Worm (Caenorhabditis elegans) whole organism, L2 larva: ENCODE results near the gene pho-12.

ENCODE experiments used
- C34F6.9 ChIP-seq: fragments of 150-350 bp; optimal IDR thresholded peaks from 2 replicates; lab custom pipeline; 2014; ENCODE audit warnings: missing biosample characterization, missing genetic modification characterization
- F13H6.1 ChIP-seq: sonication (generic microtip); optimal IDR thresholded peaks from 2 replicates; lab custom pipeline; 2016; ENCODE audit warnings: missing genetic modification characterization, missing compliant biosample characterization
- Y55F3AM.14 ChIP-seq: fragments of 200-800 bp; sonication (Bioruptor generic); optimal IDR thresholded peaks from 2 replicates; lab custom pipeline; 2018; ENCODE audit warnings: mild to moderate bottlenecking, missing genetic modification characterization, missing compliant biosample characterization
- ZK546.5 ChIP-seq: sonication (generic microtip); optimal IDR thresholded peaks from 2 replicates; lab custom pipeline; 2017; ENCODE audit warnings: missing biosample characterization, missing genetic modification characterization
- alr-1 ChIP-seq: fragments of 150-350 bp; optimal IDR thresholded peaks from 2 replicates; lab custom pipeline; 2014; ENCODE audit warnings: missing biosample characterization, missing genetic modification characterization
- aly-2 ChIP-seq: fragments of 150-350 bp; optimal IDR thresholded peaks from 2 replicates; lab custom pipeline; 2014; ENCODE audit warnings: missing biosample characterization, missing genetic modification characterization
- ama-1 ChIP-seq: fragments of 150-350 bp; optimal IDR thresholded peaks from 2 replicates; lab custom pipeline; 2018; ENCODE audit warnings: inconsistent platforms
- ceh-16 ChIP-seq: fragments of 150-350 bp; optimal IDR thresholded peaks from 2 replicates; lab custom pipeline; 2014; ENCODE audit warnings: missing biosample characterization, missing genetic modification characterization
- ceh-82 ChIP-seq: fragments of 150-350 bp; optimal IDR thresholded peaks from 2 replicates; lab custom pipeline; 2014; ENCODE audit warnings: missing biosample characterization, missing genetic modification characterization
- crh-2 ChIP-seq: sonication (generic microtip); optimal IDR thresholded peaks from 2 replicates; lab custom pipeline; 2017; ENCODE audit warnings: missing biosample characterization, missing genetic modification characterization
- egl-27 ChIP-seq: sonication (generic microtip); optimal IDR thresholded peaks from 3 replicates; lab custom pipeline; 2017; ENCODE audit warnings: missing biosample characterization, missing genetic modification reagents, missing genetic modification characterization
- elt-1 ChIP-seq: fragments of 150-350 bp; optimal IDR thresholded peaks from 2 replicates; lab custom pipeline; 2014; ENCODE audit warnings: missing biosample characterization, missing genetic modification characterization
- elt-3 ChIP-seq: sonication (generic microtip); optimal IDR thresholded peaks from 2 replicates; lab custom pipeline; 2017; ENCODE audit warnings: missing biosample characterization, missing genetic modification characterization
- fos-1 ChIP-seq: fragments of 150-350 bp; optimal IDR thresholded peaks from 2 replicates; lab custom pipeline; 2014; ENCODE audit warnings: missing biosample characterization, missing genetic modification characterization
- lin-11 ChIP-seq: fragments of 150-350 bp; sonication (generic microtip); optimal IDR thresholded peaks from 2 replicates; lab custom pipeline; 2014; ENCODE audit warnings: missing biosample characterization, missing genetic modification characterization, inconsistent platforms, mixed read lengths
- lin-39 ChIP-seq: fragments of 150-350 bp; optimal IDR thresholded peaks from 2 replicates; lab custom pipeline; 2014; ENCODE audit warnings: missing biosample characterization, missing genetic modification reagents, missing genetic modification characterization
- lsy-2 ChIP-seq, 2 experiments: fragments of 150-350 bp in 1 of 2; sonication (generic microtip) in 1 of 2; optimal IDR thresholded peaks; 2 replicates each; lab custom pipeline; 2014 to 2017; ENCODE audit warnings: missing biosample characterization in 2 of 2, missing genetic modification characterization in 2 of 2
- mab-5 ChIP-seq: fragments of 150-350 bp; optimal IDR thresholded peaks from 2 replicates; lab custom pipeline; 2014; ENCODE audit warnings: missing biosample characterization, missing genetic modification characterization
- mbf-1 ChIP-seq: sonication (generic microtip); optimal IDR thresholded peaks from 2 replicates; lab custom pipeline; 2017; ENCODE audit warnings: missing biosample characterization, missing genetic modification characterization
- nhr-10 ChIP-seq: sonication (generic microtip); optimal IDR thresholded peaks from 2 replicates; lab custom pipeline; 2017; ENCODE audit warnings: missing biosample characterization, missing genetic modification characterization
- nhr-11 ChIP-seq: fragments of 150-350 bp; optimal IDR thresholded peaks from 2 replicates; lab custom pipeline; 2014; ENCODE audit warnings: missing biosample characterization, missing genetic modification characterization
- nhr-12 ChIP-seq: fragments of 150-350 bp; optimal IDR thresholded peaks from 2 replicates; lab custom pipeline; 2014; ENCODE audit warnings: missing biosample characterization, missing genetic modification characterization
- nhr-129 ChIP-seq: fragments of 150-350 bp; optimal IDR thresholded peaks from 2 replicates; lab custom pipeline; 2014; ENCODE audit warnings: missing biosample characterization, missing genetic modification characterization
- nhr-21 ChIP-seq: fragments of 150-350 bp; optimal IDR thresholded peaks from 2 replicates; lab custom pipeline; 2014; ENCODE audit warnings: missing biosample characterization, missing genetic modification characterization
- nhr-23 ChIP-seq: fragments of 150-350 bp; optimal IDR thresholded peaks from 2 replicates; lab custom pipeline; 2014; ENCODE audit warnings: missing biosample characterization, missing genetic modification reagents, missing genetic modification characterization
- nhr-237 ChIP-seq: fragments of 150-350 bp; optimal IDR thresholded peaks from 2 replicates; lab custom pipeline; 2014; ENCODE audit warnings: missing biosample characterization, missing genetic modification characterization
- nhr-6 ChIP-seq: fragments of 150-350 bp; optimal IDR thresholded peaks from 2 replicates; lab custom pipeline; 2014; ENCODE audit warnings: missing biosample characterization, missing genetic modification characterization
- nhr-77 ChIP-seq: fragments of 150-350 bp; optimal IDR thresholded peaks from 2 replicates; lab custom pipeline; 2014; ENCODE audit warnings: missing biosample characterization, missing genetic modification characterization
- peb-1 ChIP-seq: fragments of 150-350 bp; optimal IDR thresholded peaks from 2 replicates; lab custom pipeline; 2014; ENCODE audit warnings: missing biosample characterization, missing genetic modification characterization
- sem-4 ChIP-seq: fragments of 150-350 bp; optimal IDR thresholded peaks from 2 replicates; lab custom pipeline; 2014; ENCODE audit warnings: missing biosample characterization, missing genetic modification reagents, missing genetic modification characterization
- skn-1 ChIP-seq: sonication (generic microtip); optimal IDR thresholded peaks from 2 replicates; lab custom pipeline; 2017; ENCODE audit warnings: missing biosample characterization, missing genetic modification characterization
- sma-3 ChIP-seq: sonication (generic microtip); optimal IDR thresholded peaks from 2 replicates; lab custom pipeline; 2016; ENCODE audit warnings: missing genetic modification reagents, missing genetic modification characterization, missing compliant biosample characterization
- sma-9 ChIP-seq, 2 experiments: fragments of 150-350 bp in 1 of 2; sonication (generic microtip) in 1 of 2; optimal IDR thresholded peaks; 2 replicates each; lab custom pipeline; 2014 to 2016; ENCODE audit warnings: missing genetic modification characterization in 2 of 2, mild to moderate bottlenecking in 1 of 2, missing biosample characterization in 1 of 2, missing compliant biosample characterization in 1 of 2, missing genetic modification reagents in 1 of 2, moderate library complexity in 1 of 2
- snpc-4 ChIP-seq: fragments of 150-350 bp; optimal IDR thresholded peaks from 2 replicates; lab custom pipeline; 2014; ENCODE audit warnings: missing biosample characterization, missing genetic modification characterization
- unc-39 ChIP-seq: fragments of 150-350 bp; optimal IDR thresholded peaks from 2 replicates; lab custom pipeline; 2014; ENCODE audit warnings: missing biosample characterization, missing genetic modification characterization
- unc-55 ChIP-seq: fragments of 150-350 bp; sonication (generic microtip); optimal IDR thresholded peaks from 3 replicates; lab custom pipeline; 2014; ENCODE audit warnings: missing biosample characterization, missing genetic modification reagents, missing genetic modification characterization
- unc-62 ChIP-seq: fragments of 150-350 bp; optimal IDR thresholded peaks from 2 replicates; lab custom pipeline; 2014; ENCODE audit warnings: missing biosample characterization, missing genetic modification reagents, missing genetic modification characterization
- zag-1 ChIP-seq: fragments of 150-350 bp; optimal IDR thresholded peaks from 2 replicates; lab custom pipeline; 2014; ENCODE audit warnings: missing biosample characterization, missing genetic modification characterization
- ztf-1 ChIP-seq: fragments of 200-800 bp; sonication (Bioruptor generic); conservative IDR thresholded peaks from 2 replicates; pipeline ENCODE4 v1.3.6; 2022; ENCODE audit warnings: missing genetic modification characterization, missing compliant biosample characterization
- ztf-11 ChIP-seq: sonication (generic microtip); optimal IDR thresholded peaks from 2 replicates; lab custom pipeline; 2017; ENCODE audit warnings: missing biosample characterization, missing genetic modification characterization

Gene pho-12

ce11 chrII:5046209-5047200, 14.1 kb downstream of the pho-12 start:
- TF ChIP-seq unc-55 (GFP tag; lab: Kevin White, UChicago) (peak; percentile 46), peb-1 (tag; lab: Kevin White, UChicago) (no peak), lsy-2 (tag; optimal IDR thresholded peaks at IDR 0.05; lab: Kevin White, UChicago) (peak in 1 of 2 experiments; percentile 2), C34F6.9 (peak; percentile 7), sma-3 (no peak), nhr-129 (peak; percentile 10), skn-1 (no peak), sem-4 (peak; percentile 6)
- TF ChIP-seq, all 48 proteins: peak for 5

- TF ChIP-seq zag-1 = peak; percentile 24
- peak; percentile 37 for TF ChIP-seq F13H6.1
- peak; percentile 11 for TF ChIP-seq nhr-6
- peak; percentile 13 for TF ChIP-seq C34F6.9
- TF ChIP-seq sem-4 = no peak
- no peak for TF ChIP-seq Y55F3AM.14 (GFP tag; lab: Kevin White, UChicago)
- no peak for TF ChIP-seq peb-1 (tag; lab: Kevin White, UChicago)
- no peak for TF ChIP-seq nhr-23 (tag; lab: Kevin White, UChicago)
- TF ChIP-seq unc-55 (GFP tag; lab: Kevin White, UChicago) = peak; percentile 53
- TF ChIP-seq lsy-2 (tag; optimal IDR thresholded peaks at IDR 0.05; lab: Kevin White, UChicago) = peak in 1 of 2 experiments; percentile 35
- no peak for TF ChIP-seq crh-2
- TF ChIP-seq sma-9 (GFP tag; optimal IDR thresholded peaks at IDR 0.05; lab: Kevin White, UChicago) = no peak
- TF ChIP-seq sma-9 (tag; optimal IDR thresholded peaks at IDR 0.05; lab: Kevin White, UChicago) = no peak
- peak; percentile 15 for TF ChIP-seq nhr-129
- TF ChIP-seq, all 48 proteins: peak for 7
These were observed 18.2 kb downstream of the pho-12 start for ce11 chrII:5042381-5042930.

ce11 chrII:5040631-5041156, 19.9 kb downstream of the pho-12 start, which contains the start of gene F33G12.7:
Gene F33G12.7, minus strand, starts transcription at chrII:5040681.
- peak; percentile 5 for TF ChIP-seq C34F6.9
- TF ChIP-seq unc-55 (GFP tag; lab: Kevin White, UChicago) = peak; percentile 15
- peak in 1 of 2 experiments; percentile 7 for TF ChIP-seq lsy-2 (tag; optimal IDR thresholded peaks at IDR 0.05; lab: Kevin White, UChicago)
- no peak for TF ChIP-seq ztf-1 (GFP tag; lab: Robert Waterston, UW)
- TF ChIP-seq zag-1 = no peak

ce11 chrII:5039912-5040311, 20.7 kb downstream of the pho-12 start, which contains the start of gene golg-2:
Gene golg-2, minus strand, starts transcription at chrII:5040091.
- TF ChIP-seq egl-27 (tag; lab: Kevin White, UChicago) (no peak), nhr-21 (tag; lab: Kevin White, UChicago) (no peak), ama-1 (lab: Kevin White, UChicago) (no peak), ztf-1 (GFP tag; lab: Robert Waterston, UW) (no peak), ceh-16 (tag; lab: Kevin White, UChicago) (no peak), nhr-10 (tag; lab: Kevin White, UChicago) (no peak), C34F6.9 (peak; percentile 28), sem-4 (no peak), ZK546.5 (tag; lab: Kevin White, UChicago) (no peak), nhr-11 (tag; lab: Kevin White, UChicago) (no peak), nhr-12 (tag; lab: Kevin White, UChicago) (no peak), lsy-2 (tag; optimal IDR thresholded peaks at IDR 0.05; lab: Kevin White, UChicago) (peak in 1 of 2 experiments; percentile 50), Y55F3AM.14 (GFP tag; lab: Kevin White, UChicago) (no peak), lin-11 (tag; lab: Kevin White, UChicago) (no peak), lin-39 (no peak), aly-2 (tag; lab: Kevin White, UChicago) (no peak), elt-1 (tag; lab: Kevin White, UChicago) (no peak), fos-1 (tag; lab: Kevin White, UChicago) (no peak), crh-2 (peak; percentile 34), unc-62 (no peak), snpc-4 (tag; lab: Kevin White, UChicago) (no peak), nhr-23 (tag; lab: Kevin White, UChicago) (no peak), unc-39 (no peak), sma-3 (no peak), nhr-129 (peak; percentile 19), ceh-82 (tag; lab: Kevin White, UChicago) (no peak), nhr-77 (tag; lab: Kevin White, UChicago) (no peak), nhr-237 (tag; lab: Kevin White, UChicago) (no peak), mab-5 (no peak), zag-1 (no peak), elt-3 (tag; lab: Kevin White, UChicago) (no peak), F13H6.1 (no peak), skn-1 (no peak), ztf-11 (tag; lab: Kevin White, UChicago) (no peak), nhr-6 (no peak), peb-1 (tag; lab: Kevin White, UChicago) (no peak), alr-1 (tag; lab: Kevin White, UChicago) (no peak), unc-55 (GFP tag; lab: Kevin White, UChicago) (peak; percentile 13), mbf-1 (tag; lab: Kevin White, UChicago) (no peak)
- TF ChIP-seq, all 48 proteins: peak for 5
